Fruit fly (Drosophila melanogaster) whole organism, pupa: ENCODE results near the gene Cpr65Ax1.
A peak's percentile ranks its signal among the peaks of the same experiment; 100 is the strongest.
"Not testable (repeated sequence)": the region's sequence is repeated elsewhere in the genome, so short reads cannot be mapped to it uniquely, and the experiment has no call there.

Experiments used
- CG10348 ChIP-seq: fragments of 200-800 bp; sonication (Bioruptor generic); IDR thresholded peaks from 2 replicates; pipeline ENCODE4 v1.3.6; 2022; ENCODE audit warnings: missing biosample characterization, missing genetic modification characterization
- CG12605 ChIP-seq: fragments of 200-800 bp; sonication (Bioruptor generic); IDR thresholded peaks from 2 replicates; pipeline ENCODE4 v1.3.6; 2022; ENCODE audit warnings: missing biosample characterization, missing genetic modification characterization
- CG13204 ChIP-seq: fragments of 200-800 bp; sonication (Bioruptor generic); optimal IDR thresholded peaks from 2 replicates; lab custom pipeline; 2018; ENCODE audit warnings: missing biosample characterization, mild to moderate bottlenecking, missing genetic modification characterization, moderate library complexity
- CG14655 ChIP-seq: fragments of 200-800 bp; sonication (Bioruptor generic); optimal IDR thresholded peaks from 3 replicates; lab custom pipeline; 2017; ENCODE audit warnings: mild to moderate bottlenecking, missing biosample characterization, missing genetic modification reagents, missing genetic modification characterization
- CG15710 ChIP-seq: fragments of 200-800 bp; sonication (Bioruptor generic); optimal IDR thresholded peaks from 2 replicates; lab custom pipeline; 2018; ENCODE audit warnings: missing biosample characterization, mild to moderate bottlenecking, missing genetic modification characterization, moderate library complexity
- CG17806 ChIP-seq: fragments of 200-800 bp; sonication (Bioruptor generic); optimal IDR thresholded peaks from 2 replicates; lab custom pipeline; 2018; ENCODE audit warnings: missing biosample characterization, mild to moderate bottlenecking, missing genetic modification characterization, moderate library complexity
- CG32121 ChIP-seq: fragments of 200-800 bp; sonication (Bioruptor generic); IDR thresholded peaks from 2 replicates; pipeline ENCODE4 v1.3.6; 2022; ENCODE audit warnings: missing biosample characterization, missing genetic modification characterization
- CG34367 ChIP-seq: fragments of 200-800 bp; sonication (Bioruptor generic); optimal IDR thresholded peaks from 2 replicates; lab custom pipeline; 2018; ENCODE audit warnings: missing biosample characterization, mild to moderate bottlenecking, missing genetic modification characterization
- CG4496 ChIP-seq: fragments of 200-800 bp; sonication (Bioruptor generic); IDR thresholded peaks from 3 replicates; pipeline ENCODE4 v1.3.6; 2022; ENCODE audit warnings: missing biosample characterization, missing genetic modification characterization
- CG8159 ChIP-seq: fragments of 200-800 bp; sonication (Bioruptor generic); optimal IDR thresholded peaks from 3 replicates; lab custom pipeline; 2018; ENCODE audit warnings: missing biosample characterization, mild to moderate bottlenecking, missing genetic modification characterization, moderate library complexity
- CG8301 ChIP-seq: fragments of 200-800 bp; sonication (Bioruptor generic); optimal IDR thresholded peaks from 2 replicates; lab custom pipeline; 2018; ENCODE audit warnings: missing biosample characterization, mild to moderate bottlenecking, missing genetic modification characterization
- CG9948 ChIP-seq: fragments of 200-800 bp; sonication (Bioruptor generic); optimal IDR thresholded peaks from 2 replicates; lab custom pipeline; 2018; ENCODE audit warnings: missing biosample characterization, mild to moderate bottlenecking, missing genetic modification characterization, moderate library complexity
- D1 ChIP-seq: fragments of 200-800 bp; sonication (Bioruptor generic); optimal IDR thresholded peaks from 2 replicates; lab custom pipeline; 2018; ENCODE audit warnings: missing biosample characterization, mild to moderate bottlenecking, missing genetic modification characterization, moderate library complexity
- EcR ChIP-seq: fragments of 200-800 bp; sonication (Bioruptor generic); optimal IDR thresholded peaks from 3 replicates; lab custom pipeline; 2019; ENCODE audit warnings: missing biosample characterization, missing genetic modification characterization, mild to moderate bottlenecking, moderate library complexity, missing genetic modification reagents
- Ets98B ChIP-seq: fragments of 200-800 bp; sonication (Bioruptor generic); IDR thresholded peaks from 2 replicates; pipeline ENCODE4 v1.3.6; 2022; ENCODE audit warnings: missing biosample characterization, missing genetic modification characterization
- Pif1A ChIP-seq: fragments of 200-800 bp; sonication (Bioruptor generic); optimal IDR thresholded peaks from 3 replicates; lab custom pipeline; 2016; ENCODE audit warnings: missing biosample characterization, missing genetic modification characterization
- Pif1B ChIP-seq: fragments of 200-800 bp; sonication (Bioruptor generic); optimal IDR thresholded peaks from 3 replicates; lab custom pipeline; 2016; ENCODE audit warnings: missing biosample characterization, missing genetic modification characterization
- Snoo ChIP-seq: fragments of 200-800 bp; sonication (Bioruptor generic); optimal IDR thresholded peaks from 3 replicates; lab custom pipeline; 2017; ENCODE audit warnings: missing biosample characterization, mild to moderate bottlenecking, missing genetic modification characterization, inconsistent platforms
- fd96Ca ChIP-seq: fragments of 200-800 bp; sonication (Bioruptor generic); IDR thresholded peaks from 3 replicates; pipeline ENCODE4 v1.3.6; 2022; ENCODE audit warnings: missing biosample characterization, missing genetic modification characterization
- gl ChIP-seq: fragments of 200-800 bp; sonication (Bioruptor generic); optimal IDR thresholded peaks from 2 replicates; lab custom pipeline; 2018; ENCODE audit warnings: missing biosample characterization, mild to moderate bottlenecking, missing genetic modification characterization
- rn ChIP-seq: fragments of 200-800 bp; sonication (Bioruptor generic); IDR thresholded peaks from 2 replicates; pipeline ENCODE4 v1.3.6; 2022; ENCODE audit warnings: missing biosample characterization, missing genetic modification characterization

Cpr65Ax1 gene

dm6 chr3L:6157327-6158032 lies 9.7 kb upstream of the Cpr65Ax1 start, which contains the start of gene CG13297:
TSS of gene CG13297 (minus strand) at chr3L:6157377.
- no peak for TF ChIP-seq rn (GFP tag; lab: Robert Waterston, UW)
- no peak for TF ChIP-seq CG17806 (tag; lab: Kevin White, UChicago)
- no peak for TF ChIP-seq CG8159 (tag; lab: Kevin White, UChicago)
- no peak for TF ChIP-seq EcR (GFP tag; lab: Kevin White, UChicago)
- no peak for TF ChIP-seq D1 (tag; lab: Kevin White, UChicago)
- no peak for TF ChIP-seq CG14655 (GFP tag; lab: Kevin White, UChicago)
- no peak for TF ChIP-seq CG12605 (GFP tag; lab: Robert Waterston, UW)
- TF ChIP-seq CG4496 (GFP tag; lab: Robert Waterston, UW): no peak
- no peak for TF ChIP-seq CG15710 (tag; lab: Kevin White, UChicago)
- no peak for TF ChIP-seq CG9948 (tag; lab: Kevin White, UChicago)
- no peak for TF ChIP-seq Pif1B
- TF ChIP-seq CG32121 (GFP tag; lab: Robert Waterston, UW): no peak; the same call in 1 of the 2 replicates
- no peak for TF ChIP-seq CG10348 (GFP tag; lab: Robert Waterston, UW)
- TF ChIP-seq CG8301: no peak
- TF ChIP-seq CG34367 (tag; lab: Kevin White, UChicago): no peak
- TF ChIP-seq Pif1A (GFP tag; lab: Kevin White, UChicago): no peak

dm6 chr3L:6154951-6155394 lies 7.2 kb upstream of the Cpr65Ax1 start:
- TF ChIP-seq EcR (GFP tag; lab: Kevin White, UChicago) (peak; percentile 73), CG34367 (tag; lab: Kevin White, UChicago) (peak; percentile 59), CG10348 (GFP tag; lab: Robert Waterston, UW) (no peak), Ets98B (peak; percentile 61; the same call in 1 of the 2 replicates), CG32121 (GFP tag; lab: Robert Waterston, UW) (peak; percentile 37; the same call in 1 of the 2 replicates), rn (GFP tag; lab: Robert Waterston, UW) (no peak), CG12605 (GFP tag; lab: Robert Waterston, UW) (peak; percentile 91), CG14655 (GFP tag; lab: Kevin White, UChicago) (no peak), fd96Ca (GFP tag; lab: Robert Waterston, UW) (0 out of 3 replicates have a peak, but pooled peaks have one; percentile 42), CG13204 (GFP tag; lab: Kevin White, UChicago) (peak; percentile 89), CG4496 (GFP tag; lab: Robert Waterston, UW) (peak; percentile 77), Snoo (peak; percentile 43), CG9948 (tag; lab: Kevin White, UChicago) (no peak), Pif1B (peak; percentile 71), gl (peak; percentile 68), CG8301 (no peak), CG8159 (tag; lab: Kevin White, UChicago) (peak; percentile 42), CG15710 (tag; lab: Kevin White, UChicago) (peak; percentile 65), Pif1A (GFP tag; lab: Kevin White, UChicago) (peak; percentile 81), D1 (tag; lab: Kevin White, UChicago) (no peak), CG17806 (tag; lab: Kevin White, UChicago) (peak; percentile 35)

- TF ChIP-seq CG12605 (GFP tag; lab: Robert Waterston, UW) (no peak), gl (no peak), CG13204 (GFP tag; lab: Kevin White, UChicago) (no peak), Snoo (no peak), CG14655 (GFP tag; lab: Kevin White, UChicago) (no peak), D1 (tag; lab: Kevin White, UChicago) (no peak), CG32121 (GFP tag; lab: Robert Waterston, UW) (no peak), CG9948 (tag; lab: Kevin White, UChicago) (no peak), Pif1B (no peak), CG4496 (GFP tag; lab: Robert Waterston, UW) (no peak), Ets98B (no peak), CG8159 (tag; lab: Kevin White, UChicago) (no peak), CG15710 (tag; lab: Kevin White, UChicago) (no peak), CG17806 (tag; lab: Kevin White, UChicago) (no peak), CG8301 (no peak), Pif1A (GFP tag; lab: Kevin White, UChicago) (no peak), rn (GFP tag; lab: Robert Waterston, UW) (no peak), CG34367 (tag; lab: Kevin White, UChicago) (no peak)
Measured at dm6 chr3L:6152531-6152930, 4.7 kb upstream of the Cpr65Ax1 start, which contains the start of gene Acp65Aa. TSS of gene Acp65Aa (minus strand) at chr3L:6152745.

dm6 chr3L:6150757-6151354 lies 3.1 kb upstream of the Cpr65Ax1 start, which contains the start of the genes Cpr65Ax2 and Lcp65Aa:
TSS of gene Cpr65Ax2 (minus strand) at chr3L:6150857.
TSS of gene Lcp65Aa (plus strand) at chr3L:6151304.
- not testable (repeated sequence) for TF ChIP-seq CG8159 (tag; lab: Kevin White, UChicago); D1 (tag; lab: Kevin White, UChicago); CG13204 (GFP tag; lab: Kevin White, UChicago)

dm6 chr3L:6149248-6149647 lies 1.5 kb upstream of the Cpr65Ax1 start, which contains the start of gene Lcp65Ab1:
TSS of gene Lcp65Ab1 (plus strand) at chr3L:6149548.
- TF ChIP-seq CG12605 (GFP tag; lab: Robert Waterston, UW); CG34367 (tag; lab: Kevin White, UChicago); gl: not testable (repeated sequence)
- TF ChIP-seq, all 21 proteins: peak for 0; not testable (repeated sequence) for 21
